Worm (Caenorhabditis elegans) whole organism, L4 larva: Measurements from ENCODE around the gene C56A3.5.
A peak's percentile ranks its signal among the peaks of the same experiment; 100 is the strongest.

Source experiments
- F37D6.2 ChIP-seq: sonication (generic microtip); optimal IDR thresholded peaks from 2 replicates; lab custom pipeline; 2016; ENCODE audit warnings: mild to moderate bottlenecking, missing genetic modification characterization, missing compliant biosample characterization
- T20F7.1 ChIP-seq: fragments of 200-800 bp; sonication (Bioruptor generic); optimal IDR thresholded peaks from 2 replicates; lab custom pipeline; 2018; ENCODE audit warnings: mild to moderate bottlenecking, missing genetic modification characterization, missing compliant biosample characterization
- T26A8.4 ChIP-seq: fragments of 200-800 bp; sonication (Bioruptor generic); IDR thresholded peaks from 2 replicates; pipeline ENCODE4 v1.3.6; 2022; ENCODE audit warnings: missing genetic modification characterization, missing compliant biosample characterization
- Y105C5A.15 ChIP-seq: fragments of 200-800 bp; sonication (Bioruptor generic); IDR thresholded peaks from 2 replicates; pipeline ENCODE4 v1.3.6; 2022; ENCODE audit warnings: missing genetic modification characterization, missing compliant biosample characterization
- aly-2 ChIP-seq: sonication (generic microtip); optimal IDR thresholded peaks from 2 replicates; lab custom pipeline; 2018; ENCODE audit warnings: missing biosample characterization, missing genetic modification characterization
- attf-4 ChIP-seq: sonication (generic microtip); optimal IDR thresholded peaks from 3 replicates; lab custom pipeline; 2017; ENCODE audit warnings: missing biosample characterization, missing genetic modification characterization
- ceh-62 ChIP-seq: sonication (generic microtip); optimal IDR thresholded peaks from 2 replicates; lab custom pipeline; 2017; ENCODE audit warnings: missing biosample characterization, missing genetic modification characterization
- ces-1 ChIP-seq: fragments of 150-350 bp; sonication (generic microtip); optimal IDR thresholded peaks from 4 replicates; lab custom pipeline; 2014; ENCODE audit warnings: missing biosample characterization, missing genetic modification reagents, missing genetic modification characterization
- daf-16 ChIP-seq, 3 experiments: sonication (generic microtip); optimal IDR thresholded peaks; 2 replicates each; lab custom pipeline; 2016 to 2017; ENCODE audit warnings: missing genetic modification characterization in 3 of 3, missing genetic modification reagents in 3 of 3, mild to moderate bottlenecking in 2 of 3, missing compliant biosample characterization in 2 of 3, missing biosample characterization in 1 of 3, moderate library complexity in 1 of 3
- dmd-6 ChIP-seq: fragments of 200-800 bp; sonication (Bioruptor generic); IDR thresholded peaks from 2 replicates; pipeline ENCODE4 v1.3.6; 2022; ENCODE audit warnings: missing genetic modification reagents, missing genetic modification characterization, missing compliant biosample characterization
- dmd-9 ChIP-seq: fragments of 200-800 bp; sonication (Bioruptor generic); IDR thresholded peaks from 2 replicates; pipeline ENCODE4 v1.3.6; 2022; ENCODE audit warnings: missing genetic modification reagents, missing genetic modification characterization, missing compliant biosample characterization
- dve-1 ChIP-seq: sonication (generic microtip); optimal IDR thresholded peaks from 2 replicates; lab custom pipeline; 2017; ENCODE audit warnings: antibody characterized with exemption, mild to moderate bottlenecking, missing genetic modification characterization, missing compliant biosample characterization; ENCODE audit not compliant: insufficient read depth
- egl-43 ChIP-seq: fragments of 200-800 bp; sonication (Bioruptor generic); IDR thresholded peaks from 2 replicates; pipeline ENCODE4 v1.3.6; 2022; ENCODE audit warnings: missing genetic modification reagents, missing genetic modification characterization, missing compliant biosample characterization
- gei-8 ChIP-seq: fragments of 200-800 bp; sonication (Bioruptor generic); optimal IDR thresholded peaks from 2 replicates; lab custom pipeline; 2018; ENCODE audit warnings: mild to moderate bottlenecking, missing genetic modification characterization, missing compliant biosample characterization
- hif-1 ChIP-seq, 2 experiments: sonication (generic microtip); optimal IDR thresholded peaks; 2 replicates each; lab custom pipeline; 2016 to 2017; ENCODE audit warnings: missing compliant biosample characterization in 2 of 2, missing genetic modification characterization in 2 of 2, missing genetic modification reagents in 2 of 2, missing genotype in 2 of 2, mild to moderate bottlenecking in 1 of 2
- hlh-11 ChIP-seq: fragments of 200-800 bp; sonication (Bioruptor generic); optimal IDR thresholded peaks from 2 replicates; lab custom pipeline; 2018; ENCODE audit warnings: mild to moderate bottlenecking, missing genetic modification characterization, missing compliant biosample characterization
- hmg-1.1 ChIP-seq: fragments of 200-800 bp; sonication (Bioruptor generic); IDR thresholded peaks from 2 replicates; pipeline ENCODE4 v1.3.6; 2022; ENCODE audit warnings: missing genetic modification reagents, missing genetic modification characterization, missing compliant biosample characterization
- lin-1 ChIP-seq: fragments of 200-800 bp; sonication (Bioruptor generic); IDR thresholded peaks from 2 replicates; pipeline ENCODE4 v1.3.6; 2022; ENCODE audit warnings: missing genetic modification reagents, missing genetic modification characterization, missing compliant biosample characterization
- lin-13 ChIP-seq: fragments of 150-350 bp; optimal IDR thresholded peaks from 2 replicates; lab custom pipeline; 2014; ENCODE audit warnings: missing biosample characterization, missing genetic modification reagents, missing genetic modification characterization
- lin-15B ChIP-seq: fragments of 150-350 bp; sonication (generic microtip); optimal IDR thresholded peaks from 3 replicates; lab custom pipeline; 2014; ENCODE audit warnings: missing biosample characterization, missing genetic modification characterization
- lin-39 ChIP-seq: fragments of 150-350 bp; optimal IDR thresholded peaks from 2 replicates; lab custom pipeline; 2014; ENCODE audit warnings: missing biosample characterization, missing genetic modification reagents, missing genetic modification characterization
- lir-3 ChIP-seq: sonication (generic microtip); optimal IDR thresholded peaks from 2 replicates; lab custom pipeline; 2016; ENCODE audit warnings: mild to moderate bottlenecking, missing genetic modification characterization, missing compliant biosample characterization
- lsy-2 ChIP-seq, 2 experiments: fragments of 150-350 bp in 1 of 2; sonication (generic microtip) in 1 of 2; optimal IDR thresholded peaks; 2 replicates each; lab custom pipeline; 2014 to 2017; ENCODE audit warnings: missing biosample characterization in 2 of 2, missing genetic modification characterization in 2 of 2
- madf-5 ChIP-seq, 2 experiments: fragments of 200-800 bp; sonication (Bioruptor generic); IDR thresholded peaks; 2 replicates each; pipeline ENCODE4 v1.3.6; 2022; ENCODE audit warnings: missing compliant biosample characterization in 2 of 2, missing genetic modification characterization in 2 of 2
- mdt-29 ChIP-seq: fragments of 200-800 bp; sonication (Bioruptor generic); IDR thresholded peaks from 2 replicates; pipeline ENCODE4 v1.3.6; 2022; ENCODE audit warnings: missing genetic modification reagents, missing genetic modification characterization, missing compliant biosample characterization
- mes-2 ChIP-seq: sonication (generic microtip); optimal IDR thresholded peaks from 2 replicates; lab custom pipeline; 2016; ENCODE audit warnings: missing genotype, mild to moderate bottlenecking, missing genetic modification characterization, missing compliant biosample characterization; ENCODE audit not compliant: poor library complexity, severe bottlenecking
- nhr-11 ChIP-seq: fragments of 150-350 bp; optimal IDR thresholded peaks from 2 replicates; lab custom pipeline; 2014; ENCODE audit warnings: missing biosample characterization, missing genetic modification characterization
- nhr-28 ChIP-seq: fragments of 150-350 bp; optimal IDR thresholded peaks from 2 replicates; lab custom pipeline; 2014; ENCODE audit warnings: missing biosample characterization, missing genetic modification characterization
- nhr-6 ChIP-seq: fragments of 150-350 bp; optimal IDR thresholded peaks from 2 replicates; lab custom pipeline; 2014; ENCODE audit warnings: missing biosample characterization, missing genetic modification characterization
- nhr-77 ChIP-seq: fragments of 150-350 bp; optimal IDR thresholded peaks from 2 replicates; lab custom pipeline; 2014; ENCODE audit warnings: missing biosample characterization, missing genetic modification characterization
- php-3 ChIP-seq: fragments of 200-800 bp; sonication (Bioruptor generic); IDR thresholded peaks from 2 replicates; pipeline ENCODE4 v1.3.6; 2022; ENCODE audit warnings: missing genetic modification reagents, missing genetic modification characterization, missing compliant biosample characterization
- pqm-1 ChIP-seq: sonication (generic microtip); optimal IDR thresholded peaks from 2 replicates; lab custom pipeline; 2017; ENCODE audit warnings: missing biosample characterization, missing genetic modification characterization
- sdz-12 ChIP-seq: fragments of 200-800 bp; sonication (Bioruptor generic); optimal IDR thresholded peaks from 2 replicates; lab custom pipeline; 2018; ENCODE audit warnings: mild to moderate bottlenecking, missing genetic modification characterization, missing compliant biosample characterization
- snpc-4 ChIP-seq: fragments of 150-350 bp; optimal IDR thresholded peaks from 2 replicates; lab custom pipeline; 2014; ENCODE audit warnings: missing biosample characterization, missing genetic modification characterization
- tag-97 ChIP-seq: fragments of 200-800 bp; sonication (Bioruptor generic); IDR thresholded peaks from 2 replicates; pipeline ENCODE4 v1.3.6; 2022; ENCODE audit warnings: missing genetic modification characterization, missing compliant biosample characterization
- unc-130 ChIP-seq: sonication (generic microtip); optimal IDR thresholded peaks from 2 replicates; lab custom pipeline; 2016; ENCODE audit warnings: missing genetic modification reagents, missing genetic modification characterization, missing compliant biosample characterization
- zfp-2 ChIP-seq: sonication (generic microtip); optimal IDR thresholded peaks from 2 replicates; lab custom pipeline; 2016; ENCODE audit warnings: mild to moderate bottlenecking, missing genetic modification characterization, missing compliant biosample characterization
- zfp-3 ChIP-seq: fragments of 200-800 bp; sonication (Bioruptor generic); conservative IDR thresholded peaks from 2 replicates; pipeline ENCODE4 v1.3.6; 2022; ENCODE audit warnings: missing genetic modification reagents, missing genetic modification characterization, missing compliant biosample characterization
- zip-2 ChIP-seq: fragments of 150-350 bp; optimal IDR thresholded peaks from 2 replicates; lab custom pipeline; 2014; ENCODE audit warnings: missing biosample characterization, missing genetic modification characterization
- ztf-11 ChIP-seq: fragments of 150-350 bp; optimal IDR thresholded peaks from 2 replicates; lab custom pipeline; 2014; ENCODE audit warnings: missing biosample characterization, missing genetic modification characterization
- ztf-7 ChIP-seq: fragments of 150-350 bp; optimal IDR thresholded peaks from 2 replicates; lab custom pipeline; 2014; ENCODE audit warnings: missing biosample characterization, missing genetic modification characterization

Gene C56A3.5

DNA sequence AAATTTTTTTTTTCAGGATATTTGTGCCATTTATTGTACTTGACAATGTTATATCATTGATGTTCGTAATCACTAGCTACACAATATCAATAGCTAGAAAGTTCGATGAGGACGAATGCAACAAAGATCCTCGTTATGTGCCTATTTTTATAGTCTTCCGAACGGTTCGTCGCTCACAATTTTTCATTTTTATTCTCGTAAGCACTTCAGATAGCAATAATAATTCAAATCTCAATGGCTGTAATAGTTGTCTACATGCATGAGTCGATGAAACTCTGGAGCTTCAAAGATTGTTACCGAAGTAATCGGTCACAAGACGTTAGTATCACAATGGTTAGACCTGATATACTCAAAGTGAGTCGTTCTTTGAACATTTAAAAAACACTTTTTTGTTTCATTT lies 22.6 kb upstream of the C56A3.5 start (continued):
- peak; percentile 25 for TF ChIP-seq nhr-6

ce11 chrV:13530698-13531097 lies 21.1 kb upstream of the C56A3.5 start, which contains the start of gene ttr-44:
TSS of gene ttr-44 (minus strand) at chrV:13530744.
- TF ChIP-seq dve-1 (tag; lab: Kevin White, UChicago): peak; percentile 92
- TF ChIP-seq ztf-7 (tag; lab: Kevin White, UChicago): no peak
- TF ChIP-seq php-3: 0 out of 2 replicates have a peak, but pooled peaks have one; percentile 40
- TF ChIP-seq nhr-11 (tag; lab: Kevin White, UChicago): no peak
- no peak for TF ChIP-seq ces-1 (GFP tag; lab: Kevin White, UChicago)
- no peak for TF ChIP-seq gei-8
- no peak for TF ChIP-seq lin-1 (GFP tag; lab: Robert Waterston, UW)
- TF ChIP-seq pqm-1 (tag; lab: Kevin White, UChicago): peak; percentile 70
- no peak for TF ChIP-seq lin-39 (tag; lab: Kevin White, UChicago)
- no peak for TF ChIP-seq lin-15B (tag; lab: Kevin White, UChicago)
- peak in 1 of 2 experiments; percentile 44 for TF ChIP-seq hif-1 (tag; optimal IDR thresholded peaks at IDR 0.05; lab: Kevin White, UChicago)
- TF ChIP-seq ceh-62: no peak
- no peak for TF ChIP-seq aly-2 (tag; lab: Kevin White, UChicago)
- TF ChIP-seq nhr-28: peak; percentile 72
- TF ChIP-seq lir-3 (tag; lab: Kevin White, UChicago): no peak
- TF ChIP-seq mes-2 (tag; lab: Kevin White, UChicago): no peak
- peak; percentile 35 for TF ChIP-seq hlh-11 (tag; lab: Kevin White, UChicago)
- TF ChIP-seq T20F7.1 (GFP tag; lab: Kevin White, UChicago): peak; percentile 16
- TF ChIP-seq nhr-77 (tag; lab: Kevin White, UChicago): peak; percentile 57
- peak; percentile 23 for TF ChIP-seq nhr-6
- TF ChIP-seq egl-43 (GFP tag; lab: Robert Waterston, UW): no peak
- TF ChIP-seq zip-2: peak; percentile 29
- TF ChIP-seq zfp-2: no peak
- TF ChIP-seq lin-13 (GFP tag; lab: Kevin White, UChicago): no peak
- TF ChIP-seq attf-4: no peak
- peak; percentile 76 for TF ChIP-seq dmd-6 (GFP tag; lab: Robert Waterston, UW)
- no peak for TF ChIP-seq daf-16 (GFP tag; optimal IDR thresholded peaks at IDR 0.05; lab: Kevin White, UChicago)
- peak; percentile 95 for TF ChIP-seq daf-16 (tag; optimal IDR thresholded peaks at IDR 0.05; lab: Kevin White, UChicago)

ce11 chrV:13532469-13532868 lies 19.3 kb upstream of the C56A3.5 start:
- TF ChIP-seq nhr-28 (peak; percentile 21), lir-3 (tag; lab: Kevin White, UChicago) (no peak), madf-5 (GFP tag; IDR thresholded peaks at IDR 0.05; lab: Robert Waterston, UW) (no peak), zfp-3 (GFP tag; lab: Robert Waterston, UW) (no peak), sdz-12 (GFP tag; lab: Kevin White, UChicago) (no peak), daf-16 (GFP tag; optimal IDR thresholded peaks at IDR 0.05; lab: Kevin White, UChicago) (no peak), daf-16 (tag; optimal IDR thresholded peaks at IDR 0.05; lab: Kevin White, UChicago) (peak; percentile 99), lin-15B (tag; lab: Kevin White, UChicago) (no peak), dve-1 (tag; lab: Kevin White, UChicago) (peak; percentile 46), snpc-4 (tag; lab: Kevin White, UChicago) (no peak), unc-130 (GFP tag; lab: Kevin White, UChicago) (no peak), tag-97 (no peak)

- no peak for TF ChIP-seq Y105C5A.15
- no peak for TF ChIP-seq hlh-11 (tag; lab: Kevin White, UChicago)
- no peak for TF ChIP-seq mdt-29 (GFP tag; lab: Robert Waterston, UW)
- no peak for TF ChIP-seq ztf-11
- no peak for TF ChIP-seq F37D6.2 (tag; lab: Kevin White, UChicago)
- TF ChIP-seq zfp-2: no peak
- TF ChIP-seq T26A8.4 (GFP tag; lab: Robert Waterston, UW): no peak
- no peak for TF ChIP-seq hmg-1.1 (GFP tag; lab: Robert Waterston, UW)
- no peak for TF ChIP-seq dmd-9 (GFP tag; lab: Robert Waterston, UW)
- TF ChIP-seq lsy-2 (tag; optimal IDR thresholded peaks at IDR 0.05; lab: Kevin White, UChicago): no peak
These were observed 15.6 kb upstream of the C56A3.5 start, which contains the start of gene frpr-5 for ce11 chrV:13536058-13536579. TSS of gene frpr-5 (minus strand) at chrV:13536108.
